Fruit fly (Drosophila melanogaster) Kc167 (cell line): ENCODE data around the gene Usp8.

Experiments used
- h ChIP-seq: fragments of >200 bp; optimal IDR thresholded peaks from 3 replicates; lab custom pipeline; 2018; ENCODE audit warnings: missing external identifiers
- insv ChIP-seq: fragments of >200 bp; optimal IDR thresholded peaks from 3 replicates; lab custom pipeline; 2018; ENCODE audit warnings: missing external identifiers
- psq ChIP-seq: fragments of >200 bp; optimal IDR thresholded peaks from 2 replicates; lab custom pipeline; 2017; ENCODE audit warnings: missing external identifiers

dm6 chr3R:21133951-21134350, at the start of gene Usp8:
- TF ChIP-seq psq (no peak), h (lab: Kevin White, UChicago) (no peak), insv (lab: Kevin White, UChicago) (no peak)
